Worm (Caenorhabditis elegans) whole organism, young adult: ENCODE data around the gene irk-3.

Experiments used
- T26A5.8 ChIP-seq: sonication (generic microtip); optimal IDR thresholded peaks from 2 replicates; lab custom pipeline; 2016; ENCODE audit warnings: missing genetic modification characterization, missing compliant biosample characterization
- ama-1 ChIP-seq, 3 experiments: fragments of 150-350 bp in 1 of 3; sonication (generic microtip) in 2 of 3; optimal IDR thresholded peaks; 2 replicates each; lab custom pipeline; 2014 to 2018; ENCODE audit warnings: missing biosample characterization in 2 of 3, missing genetic modification characterization in 2 of 3, missing genetic modification reagents in 2 of 3
- bed-2 ChIP-seq: fragments of 200-800 bp; sonication (Bioruptor generic); IDR thresholded peaks from 2 replicates; pipeline ENCODE4 v1.3.6; 2022; ENCODE audit warnings: missing genetic modification reagents, missing genetic modification characterization, missing compliant biosample characterization
- ztf-6 ChIP-seq: fragments of 200-800 bp; sonication (Bioruptor generic); IDR thresholded peaks from 2 replicates; pipeline ENCODE4 v1.3.6; 2022; ENCODE audit warnings: missing genetic modification reagents, missing genetic modification characterization, missing compliant biosample characterization

ce11 chrX:14334151-14334550 is 36.1 kb downstream of the irk-3 start:
- TF ChIP-seq T26A5.8 (tag; lab: Kevin White, UChicago): no peak
- no peak for TF ChIP-seq ama-1 (optimal IDR thresholded peaks at IDR 0.05; lab: Kevin White, UChicago)
- no peak for TF ChIP-seq ama-1 (GFP tag; optimal IDR thresholded peaks at IDR 0.05; lab: Kevin White, UChicago)
- TF ChIP-seq bed-2 (GFP tag; lab: Robert Waterston, UW): no peak
- no peak for TF ChIP-seq ztf-6 (GFP tag; lab: Robert Waterston, UW)
